Fruit fly (Drosophila melanogaster) whole organism, embryonic: ENCODE results near the gene CG11771.
A peak's percentile ranks its signal among the peaks of the same experiment; 100 is the strongest.

Source experiments
- Atf3 ChIP-seq: fragments of 200-800 bp; sonication (Bioruptor generic); optimal IDR thresholded peaks from 3 replicates; lab custom pipeline; 2016; ENCODE audit warnings: missing biosample characterization, missing genetic modification characterization
- Awh ChIP-seq: fragments of 200-800 bp; sonication (Bioruptor generic); IDR thresholded peaks from 2 replicates; pipeline ENCODE4, ENCODE4 v1.3.6; 2022; ENCODE audit warnings: missing biosample characterization, missing genetic modification characterization
- B-H2 ChIP-seq: fragments of 200-800 bp; sonication (Bioruptor generic); optimal IDR thresholded peaks from 2 replicates; lab custom pipeline; 2018; ENCODE audit warnings: missing biosample characterization, mild to moderate bottlenecking, missing genetic modification characterization
- BtbVII ChIP-seq: fragments of 200-800 bp; sonication (Bioruptor generic); optimal IDR thresholded peaks from 3 replicates; lab custom pipeline; 2017; ENCODE audit warnings: missing biosample characterization, mild to moderate bottlenecking, missing genetic modification characterization
- C15 ChIP-seq: fragments of 200-800 bp; sonication (Bioruptor generic); IDR thresholded peaks from 3 replicates; pipeline ENCODE4 v1.3.6; 2022; ENCODE audit warnings: missing biosample characterization, missing genetic modification characterization
- CG10147 ChIP-seq: fragments of 200-800 bp; sonication (Bioruptor generic); optimal IDR thresholded peaks from 2 replicates; lab custom pipeline; 2019; ENCODE audit warnings: missing biosample characterization, mild to moderate bottlenecking, missing genetic modification characterization, moderate library complexity
- CG10274 ChIP-seq: fragments of 200-800 bp; sonication (Bioruptor generic); optimal IDR thresholded peaks from 3 replicates; lab custom pipeline; 2017; ENCODE audit warnings: missing biosample characterization, mild to moderate bottlenecking, missing genetic modification characterization
- CG12071 ChIP-seq: fragments of 200-800 bp; sonication (Bioruptor generic); optimal IDR thresholded peaks from 3 replicates; lab custom pipeline; 2018; ENCODE audit warnings: missing biosample characterization, mild to moderate bottlenecking, missing genetic modification characterization
- CG17361 ChIP-seq: fragments of 200-800 bp; sonication (Bioruptor generic); IDR thresholded peaks from 3 replicates; pipeline ENCODE4 v1.3.6; 2022; ENCODE audit warnings: missing biosample characterization, missing genetic modification characterization
- CG17568 ChIP-seq: fragments of 200-800 bp; sonication (Bioruptor generic); optimal IDR thresholded peaks from 2 replicates; lab custom pipeline; 2018; ENCODE audit warnings: missing biosample characterization, mild to moderate bottlenecking, missing genetic modification characterization, moderate library complexity
- CG17612 ChIP-seq: fragments of 200-800 bp; sonication (Bioruptor generic); IDR thresholded peaks from 2 replicates; pipeline ENCODE4 v1.3.6; 2022; ENCODE audit warnings: missing biosample characterization, missing genetic modification characterization
- CG30403 ChIP-seq: fragments of 200-800 bp; sonication (Bioruptor generic); optimal IDR thresholded peaks from 3 replicates; lab custom pipeline; 2016; ENCODE audit warnings: missing biosample characterization, missing genetic modification characterization
- CG6689 ChIP-seq: fragments of 200-800 bp; sonication (Bioruptor generic); IDR thresholded peaks from 2 replicates; pipeline ENCODE4 v1.3.6; 2022; ENCODE audit warnings: missing biosample characterization, missing genetic modification characterization
- CG7271 ChIP-seq: fragments of 200-800 bp; sonication (Bioruptor generic); optimal IDR thresholded peaks from 2 replicates; lab custom pipeline; 2018; ENCODE audit warnings: missing biosample characterization, mild to moderate bottlenecking, missing genetic modification characterization, moderate library complexity
- CG8281 ChIP-seq: fragments of 200-800 bp; sonication (Bioruptor generic); optimal IDR thresholded peaks from 2 replicates; lab custom pipeline; 2018; ENCODE audit warnings: missing biosample characterization, mild to moderate bottlenecking, missing genetic modification characterization, moderate library complexity
- Dip3 ChIP-seq: fragments of 200-800 bp; sonication (Bioruptor generic); optimal IDR thresholded peaks from 3 replicates; lab custom pipeline; 2016; ENCODE audit warnings: missing biosample characterization, missing genetic modification characterization
- ERR ChIP-seq: fragments of 200-800 bp; sonication (Bioruptor generic); optimal IDR thresholded peaks from 2 replicates; lab custom pipeline; 2016; ENCODE audit warnings: missing biosample characterization, missing genetic modification characterization
- Fer2 ChIP-seq: fragments of 200-800 bp; sonication (Bioruptor generic); optimal IDR thresholded peaks from 2 replicates; lab custom pipeline; 2018; ENCODE audit warnings: missing biosample characterization, mild to moderate bottlenecking, missing genetic modification characterization, moderate library complexity
- HHEX ChIP-seq: fragments of 200-800 bp; sonication (Bioruptor generic); optimal IDR thresholded peaks from 3 replicates; lab custom pipeline; 2017; ENCODE audit warnings: missing biosample characterization, mild to moderate bottlenecking, missing genetic modification characterization, missing genetic modification reagents
- HLH4C ChIP-seq: fragments of 200-800 bp; sonication (Bioruptor generic); IDR thresholded peaks from 3 replicates; pipeline ENCODE4 v1.3.6; 2022; ENCODE audit warnings: missing biosample characterization, missing genetic modification characterization; ENCODE audit not compliant: partially characterized antibody
- Hmx ChIP-seq: fragments of 200-800 bp; sonication (Bioruptor generic); optimal IDR thresholded peaks from 2 replicates; lab custom pipeline; 2016; ENCODE audit warnings: missing biosample characterization, missing genetic modification characterization
- Mad ChIP-seq: fragments of 200-800 bp; sonication (Bioruptor generic); optimal IDR thresholded peaks from 2 replicates; lab custom pipeline; 2016; ENCODE audit warnings: missing biosample characterization, missing genetic modification characterization
- Ravus ChIP-seq: fragments of 200-800 bp; sonication (Bioruptor generic); IDR thresholded peaks from 2 replicates; pipeline ENCODE4 v1.3.6; 2022; ENCODE audit warnings: missing biosample characterization, missing genetic modification characterization
- Side ChIP-seq: fragments of 200-800 bp; sonication (Bioruptor generic); optimal IDR thresholded peaks from 2 replicates; lab custom pipeline; 2016; ENCODE audit warnings: missing biosample characterization, missing genetic modification characterization
- Six4 ChIP-seq: fragments of 200-800 bp; sonication (Bioruptor generic); optimal IDR thresholded peaks from 2 replicates; lab custom pipeline; 2016; ENCODE audit warnings: missing biosample characterization, missing genetic modification characterization
- Taf1 ChIP-seq: fragments of 200-800 bp; sonication (Bioruptor generic); IDR thresholded peaks from 2 replicates; pipeline ENCODE4 v1.3.6; 2022; ENCODE audit warnings: missing biosample characterization, missing genetic modification characterization
- Xrp1 ChIP-seq: fragments of 200-800 bp; sonication (Bioruptor generic); IDR thresholded peaks from 2 replicates; pipeline ENCODE4 v1.3.6; 2022; ENCODE audit warnings: missing biosample characterization, missing genetic modification characterization
- ac ChIP-seq: fragments of 200-800 bp; sonication (Bioruptor generic); optimal IDR thresholded peaks from 3 replicates; lab custom pipeline; 2017; ENCODE audit warnings: missing biosample characterization, mild to moderate bottlenecking, missing genetic modification characterization
- aop ChIP-seq: fragments of 200-800 bp; sonication (Bioruptor generic); IDR thresholded peaks from 2 replicates; pipeline ENCODE4 v1.3.6; 2022; ENCODE audit warnings: missing biosample characterization, missing genetic modification characterization
- ara ChIP-seq: fragments of 200-800 bp; sonication (Bioruptor generic); IDR thresholded peaks from 2 replicates; pipeline ENCODE4 v1.3.6; 2022; ENCODE audit warnings: missing biosample characterization, missing genetic modification characterization
- cato ChIP-seq: fragments of 200-800 bp; sonication (Bioruptor generic); optimal IDR thresholded peaks from 2 replicates; lab custom pipeline; 2016; ENCODE audit warnings: missing biosample characterization, missing genetic modification characterization, borderline replicate concordance
- chif ChIP-seq, 2 experiments: fragments of 200-800 bp; sonication (Bioruptor generic); optimal IDR thresholded peaks; 3 replicates each; lab custom pipeline; 2016; ENCODE audit warnings: missing biosample characterization in 2 of 2, missing genetic modification characterization in 2 of 2
- gcm2 ChIP-seq: fragments of 200-800 bp; sonication (Bioruptor generic); optimal IDR thresholded peaks from 2 replicates; lab custom pipeline; 2016; ENCODE audit warnings: missing biosample characterization, missing genetic modification characterization
- grn ChIP-seq: fragments of 200-800 bp; sonication (Bioruptor generic); optimal IDR thresholded peaks from 3 replicates; lab custom pipeline; 2017; ENCODE audit warnings: missing biosample characterization, missing genetic modification characterization
- org-1 ChIP-seq: fragments of 200-800 bp; sonication (Bioruptor generic); optimal IDR thresholded peaks from 2 replicates; lab custom pipeline; 2017; ENCODE audit warnings: missing biosample characterization, missing genetic modification characterization
- p53 ChIP-seq: fragments of 200-800 bp; sonication (Bioruptor generic); optimal IDR thresholded peaks from 2 replicates; lab custom pipeline; 2016; ENCODE audit warnings: missing biosample characterization, missing genetic modification characterization
- pan ChIP-seq, 4 experiments: fragments of >200 bp in 3 of 4; fragments of 200-800 bp in 1 of 4; sonication (Bioruptor generic) in 1 of 4; optimal IDR thresholded peaks in 3 of 4; IDR thresholded peaks in 1 of 4; 2 replicates each; pipeline versions ENCODE4 v1.3.6 to Lab custom; 2017 to 2022; ENCODE audit warnings: missing biosample characterization in 2 of 4, missing genetic modification characterization in 2 of 4, mixed read lengths in 1 of 4
- phol ChIP-seq: fragments of 200-800 bp; sonication (Bioruptor generic); optimal IDR thresholded peaks from 3 replicates; lab custom pipeline; 2018; ENCODE audit warnings: missing biosample characterization, mild to moderate bottlenecking, missing genetic modification characterization, moderate library complexity
- pzg ChIP-seq: fragments of 200-800 bp; sonication (Bioruptor generic); optimal IDR thresholded peaks from 3 replicates; lab custom pipeline; 2018; ENCODE audit warnings: missing biosample characterization, mild to moderate bottlenecking, missing genetic modification characterization, moderate library complexity
- repo ChIP-seq: fragments of 200-800 bp; sonication (Bioruptor generic); optimal IDR thresholded peaks from 2 replicates; lab custom pipeline; 2016; ENCODE audit warnings: missing biosample characterization, missing genetic modification characterization
- sim ChIP-seq: fragments of 200-800 bp; sonication (Bioruptor generic); IDR thresholded peaks from 2 replicates; pipeline ENCODE4 v1.3.6; 2022; ENCODE audit warnings: missing biosample characterization, missing genetic modification characterization
- sna ChIP-seq: fragments of 200-800 bp; sonication (Bioruptor generic); IDR thresholded peaks from 2 replicates; pipeline ENCODE4 v1.3.6; 2022; ENCODE audit warnings: missing biosample characterization, missing genetic modification characterization; ENCODE audit not compliant: partially characterized antibody
- ssp ChIP-seq: fragments of 200-800 bp; sonication (Bioruptor generic); IDR thresholded peaks from 2 replicates; pipeline ENCODE4 v1.3.6; 2022; ENCODE audit warnings: missing biosample characterization, missing genetic modification characterization
- tna ChIP-seq: fragments of 200-800 bp; sonication (Bioruptor generic); IDR thresholded peaks from 2 replicates; pipeline ENCODE4 v1.3.6; 2022; ENCODE audit warnings: missing biosample characterization, missing genetic modification characterization; ENCODE audit not compliant: partially characterized antibody
- vfl ChIP-seq: fragments of 200-800 bp; sonication (Bioruptor generic); optimal IDR thresholded peaks from 2 replicates; lab custom pipeline; 2016; ENCODE audit warnings: missing biosample characterization, missing genetic modification characterization
- z ChIP-seq: fragments of 200-800 bp; sonication (Bioruptor generic); IDR thresholded peaks from 3 replicates; pipeline ENCODE4 v1.3.6; 2022; ENCODE audit warnings: missing biosample characterization, missing genetic modification characterization
- zen2 ChIP-seq: fragments of 200-800 bp; sonication (Bioruptor generic); IDR thresholded peaks from 3 replicates; pipeline ENCODE4 v1.3.6; 2022; ENCODE audit warnings: missing biosample characterization, missing genetic modification characterization; ENCODE audit not compliant: partially characterized antibody
- zfh2 ChIP-seq: fragments of 200-800 bp; sonication (Bioruptor generic); optimal IDR thresholded peaks from 2 replicates; lab custom pipeline; 2016; ENCODE audit warnings: missing biosample characterization, missing genetic modification characterization

The CG11771 gene

DNA sequence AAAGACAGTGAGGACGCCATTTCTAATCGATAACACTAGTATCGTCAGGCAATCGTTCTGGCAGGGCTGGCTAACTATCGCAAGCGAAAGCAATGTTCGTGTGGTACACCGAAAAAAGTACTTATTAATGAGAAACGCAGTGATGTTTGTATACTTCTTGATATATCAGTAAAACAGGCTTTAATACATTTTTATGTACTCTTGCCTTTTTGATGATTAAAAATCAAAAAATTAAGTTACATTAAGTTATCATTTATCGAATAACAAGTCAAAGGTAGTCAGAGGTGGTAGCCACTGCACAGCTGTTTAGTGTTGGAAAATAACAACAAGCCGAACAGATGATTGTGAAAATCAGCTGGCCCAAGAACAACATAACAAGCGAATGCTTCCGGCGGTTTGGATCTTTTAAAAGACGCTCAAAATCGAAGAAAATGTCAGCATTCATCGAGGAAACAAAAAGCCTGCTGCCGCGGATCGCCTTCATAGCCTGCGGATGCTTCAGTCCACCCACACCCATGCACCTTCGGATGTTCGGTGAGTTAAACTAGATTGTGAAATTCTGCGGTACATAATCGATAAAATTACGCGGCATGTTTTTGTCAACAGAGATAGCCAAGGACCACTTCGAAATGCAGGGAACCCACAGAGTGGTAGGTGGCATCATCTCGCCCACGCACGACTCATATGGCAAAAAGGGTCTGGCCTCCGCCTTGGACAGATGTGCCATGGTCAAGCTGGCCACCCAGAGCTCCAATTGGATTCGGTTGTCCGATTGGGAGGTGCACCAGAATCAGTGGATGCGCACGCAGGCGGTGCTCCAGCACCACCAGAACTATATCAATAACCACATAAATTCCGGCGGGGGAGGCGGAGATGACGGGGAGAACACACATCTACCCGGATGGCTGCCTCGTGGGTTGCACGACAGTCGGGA is 13.4 kb downstream of the CG11771 start, which contains the start of the genes ssh and Nmnat (continued):
- no peak for TF ChIP-seq Hmx (GFP tag; lab: Kevin White, UChicago)
- TF ChIP-seq tna, result peak; percentile 65; the same call in 1 of the 2 replicates
- TF ChIP-seq HHEX (GFP tag; lab: Kevin White, UChicago), result no peak
- TF ChIP-seq CG8281 (tag; lab: Kevin White, UChicago), result no peak
- peak; percentile 100 for TF ChIP-seq phol
- no peak for TF ChIP-seq ERR
- TF ChIP-seq CG17568 (GFP tag; lab: Kevin White, UChicago), result no peak
- no peak for TF ChIP-seq Awh (GFP tag; lab: Robert Waterston, UW)
- TF ChIP-seq ac (GFP tag; lab: Kevin White, UChicago), result no peak
- TF ChIP-seq pzg (GFP tag; lab: Kevin White, UChicago), result peak; percentile 89
- TF ChIP-seq CG30403 (GFP tag; lab: Kevin White, UChicago), result peak; percentile 57
- peak; percentile 77; the same call in 1 of the 2 replicates for TF ChIP-seq sna (GFP tag; lab: Robert Waterston, UW)
- no peak for TF ChIP-seq CG10147 (GFP tag; lab: Kevin White, UChicago)
- TF ChIP-seq Side (GFP tag; lab: Kevin White, UChicago), result peak; percentile 37
- peak; percentile 45; the same call in 1 of the 2 replicates for TF ChIP-seq Xrp1 (GFP tag; lab: Robert Waterston, UW)
- TF ChIP-seq Taf1 (GFP tag; lab: Robert Waterston, UW), result no peak
- TF ChIP-seq Atf3 (GFP tag; lab: Kevin White, UChicago), result no peak
- TF ChIP-seq z, result no peak
- peak; percentile 40 for TF ChIP-seq Dip3 (GFP tag; lab: Kevin White, UChicago)
- TF ChIP-seq sim (GFP tag; lab: Robert Waterston, UW), result no peak
- no peak for TF ChIP-seq B-H2 (GFP tag; lab: Kevin White, UChicago)
- TF ChIP-seq Fer2 (tag; lab: Kevin White, UChicago), result no peak
- no peak for TF ChIP-seq p53 (GFP tag; lab: Kevin White, UChicago)
- no peak for TF ChIP-seq CG7271 (tag; lab: Kevin White, UChicago)
- TF ChIP-seq C15 (GFP tag; lab: Robert Waterston, UW), result 0 out of 3 replicates have a peak, but pooled peaks have one; percentile 52
- no peak for TF ChIP-seq CG17612
- TF ChIP-seq grn (GFP tag; lab: Kevin White, UChicago), result no peak
- no peak; the same call in 1 of the 2 replicates for TF ChIP-seq CG6689
- no peak for TF ChIP-seq chif (GFP tag; optimal IDR thresholded peaks at IDR 0.05; lab: Kevin White, UChicago)
- peak; percentile 42 for TF ChIP-seq zfh2
- TF ChIP-seq ara (GFP tag; lab: Robert Waterston, UW), result no peak
- TF ChIP-seq ssp (GFP tag; lab: Robert Waterston, UW), result no peak
- TF ChIP-seq CG10274 (GFP tag; lab: Kevin White, UChicago), result no peak
- TF ChIP-seq Six4 (GFP tag; lab: Kevin White, UChicago), result no peak
- TF ChIP-seq org-1 (GFP tag; lab: Kevin White, UChicago), result no peak
- no peak for TF ChIP-seq CG12071
- no peak for TF ChIP-seq Mad (GFP tag; lab: Kevin White, UChicago)
- TF ChIP-seq pan (optimal IDR thresholded peaks at IDR 0.05; lab: Kevin White, UChicago), result no peak
- TF ChIP-seq pan (GFP tag; optimal IDR thresholded peaks at IDR 0.05 in 1 of 2, IDR thresholded peaks at IDR 0.05 in 1 of 2), result no peak
- TF ChIP-seq aop (GFP tag; lab: Robert Waterston, UW), result no peak
- no peak for TF ChIP-seq repo (GFP tag; lab: Kevin White, UChicago)
- no peak for TF ChIP-seq Ravus (GFP tag; lab: Robert Waterston, UW)
- peak; percentile 44 for TF ChIP-seq vfl (GFP tag; lab: Kevin White, UChicago)
- no peak; the same call in 2 of the 3 replicates for TF ChIP-seq CG17361 (GFP tag; lab: Robert Waterston, UW)
- TF ChIP-seq zen2 (GFP tag; lab: Robert Waterston, UW), result peak; percentile 65; the same call in 1 of the 3 replicates
- no peak for TF ChIP-seq cato (GFP tag; lab: Kevin White, UChicago)
- TF ChIP-seq BtbVII (GFP tag; lab: Kevin White, UChicago), result no peak
- TF ChIP-seq HLH4C (GFP tag; lab: Robert Waterston, UW), result peak; percentile 91
- no peak for TF ChIP-seq gcm2 (GFP tag; lab: Kevin White, UChicago)
